Fruit fly (Drosophila melanogaster) whole organism, embryonic: ENCODE measurements around the gene CG32713.

Source experiments
- Bgb ChIP-seq: fragments of 200-800 bp; sonication (Bioruptor generic); IDR thresholded peaks from 2 replicates; pipeline ENCODE4 v1.3.6; 2022; ENCODE audit warnings: missing biosample characterization, missing genetic modification characterization; ENCODE audit not compliant: partially characterized antibody
- CG1233 ChIP-seq: fragments of 200-800 bp; sonication (Bioruptor generic); optimal IDR thresholded peaks from 4 replicates; lab custom pipeline; 2018; ENCODE audit warnings: missing biosample characterization, mild to moderate bottlenecking, missing genetic modification characterization
- CG13287 ChIP-seq: fragments of 200-800 bp; sonication (Bioruptor generic); IDR thresholded peaks from 2 replicates; pipeline ENCODE4 v1.3.6; 2022; ENCODE audit warnings: missing biosample characterization, missing genetic modification characterization; ENCODE audit not compliant: partially characterized antibody
- CG15696 ChIP-seq: fragments of 200-800 bp; sonication (Bioruptor generic); optimal IDR thresholded peaks from 2 replicates; lab custom pipeline; 2019; ENCODE audit warnings: missing biosample characterization, mild to moderate bottlenecking, missing genetic modification characterization, moderate library complexity
- CG1602 ChIP-seq: fragments of 200-800 bp; sonication (Bioruptor generic); optimal IDR thresholded peaks from 3 replicates; lab custom pipeline; 2016; ENCODE audit warnings: missing biosample characterization, missing genetic modification characterization
- CG18011 ChIP-seq: fragments of 200-800 bp; sonication (Bioruptor generic); optimal IDR thresholded peaks from 2 replicates; lab custom pipeline; 2017; ENCODE audit warnings: missing biosample characterization, missing genetic modification characterization, mild to moderate bottlenecking, moderate library complexity, missing genotype
- CG31388 ChIP-seq: fragments of 200-800 bp; sonication (Bioruptor generic); optimal IDR thresholded peaks from 2 replicates; lab custom pipeline; 2016; ENCODE audit warnings: missing biosample characterization, missing genetic modification characterization
- CG32772 ChIP-seq: fragments of 200-800 bp; sonication (Bioruptor generic); IDR thresholded peaks from 2 replicates; pipeline ENCODE4 v1.3.6; 2022; ENCODE audit warnings: missing biosample characterization, missing genetic modification characterization
- CG3995 ChIP-seq: fragments of 200-800 bp; sonication (Bioruptor generic); optimal IDR thresholded peaks from 3 replicates; lab custom pipeline; 2016; ENCODE audit warnings: missing biosample characterization, missing genetic modification characterization
- CG4707 ChIP-seq: fragments of 200-800 bp; sonication (Bioruptor generic); optimal IDR thresholded peaks from 2 replicates; lab custom pipeline; 2018; ENCODE audit warnings: missing biosample characterization, mild to moderate bottlenecking, missing genetic modification characterization, moderate library complexity
- CG6175 ChIP-seq: fragments of 200-800 bp; sonication (Bioruptor generic); IDR thresholded peaks from 3 replicates; pipeline ENCODE4 v1.3.6; 2022; ENCODE audit warnings: missing biosample characterization, missing genetic modification characterization
- CG7786 ChIP-seq: fragments of 200-800 bp; sonication (Bioruptor generic); optimal IDR thresholded peaks from 2 replicates; lab custom pipeline; 2016; ENCODE audit warnings: missing biosample characterization, missing genetic modification characterization
- CG7928 ChIP-seq: fragments of 200-800 bp; sonication (Bioruptor generic); optimal IDR thresholded peaks from 2 replicates; lab custom pipeline; 2017; ENCODE audit warnings: missing biosample characterization, mild to moderate bottlenecking, missing genetic modification characterization
- CG7963 ChIP-seq: fragments of 200-800 bp; sonication (Bioruptor generic); IDR thresholded peaks from 3 replicates; pipeline ENCODE4 v1.3.6; 2022; ENCODE audit warnings: missing biosample characterization, missing genetic modification characterization; ENCODE audit not compliant: partially characterized antibody
- Camta ChIP-seq: fragments of 200-800 bp; sonication (Bioruptor generic); optimal IDR thresholded peaks from 2 replicates; lab custom pipeline; 2016; ENCODE audit warnings: missing biosample characterization, missing genetic modification characterization
- CrebB ChIP-seq: fragments of 200-800 bp; sonication (Bioruptor generic); optimal IDR thresholded peaks from 3 replicates; lab custom pipeline; 2018; ENCODE audit warnings: missing biosample characterization, mild to moderate bottlenecking, missing genetic modification characterization
- D19A ChIP-seq: fragments of 200-800 bp; optimal IDR thresholded peaks from 3 replicates; lab custom pipeline; 2019; ENCODE audit warnings: missing biosample characterization, mild to moderate bottlenecking, missing genetic modification characterization, moderate library complexity
- Ets97D ChIP-seq: fragments of 200-800 bp; sonication (Bioruptor generic); optimal IDR thresholded peaks from 3 replicates; lab custom pipeline; 2016; ENCODE audit warnings: missing biosample characterization, missing genetic modification characterization
- Fer2 ChIP-seq: fragments of 200-800 bp; sonication (Bioruptor generic); optimal IDR thresholded peaks from 2 replicates; lab custom pipeline; 2018; ENCODE audit warnings: missing biosample characterization, mild to moderate bottlenecking, missing genetic modification characterization, moderate library complexity
- Gsc ChIP-seq: fragments of 200-800 bp; sonication (Bioruptor generic); IDR thresholded peaks from 2 replicates; pipeline ENCODE4 v1.3.6; 2022; ENCODE audit warnings: missing biosample characterization, missing genetic modification characterization
- Gug ChIP-seq: fragments of 200-800 bp; sonication (Bioruptor generic); IDR thresholded peaks from 4 replicates; pipeline ENCODE4 v1.3.6; 2022; ENCODE audit warnings: missing biosample characterization, missing genetic modification characterization
- Hr51 ChIP-seq, 2 experiments: fragments of 200-800 bp; sonication (Bioruptor generic); optimal IDR thresholded peaks; 2 replicates in 1 of 2; 3 replicates in 1 of 2; lab custom pipeline; 2016 to 2018; ENCODE audit warnings: missing biosample characterization in 2 of 2, missing genetic modification characterization in 2 of 2, mild to moderate bottlenecking in 1 of 2, moderate library complexity in 1 of 2
- Mes4 ChIP-seq: fragments of 200-800 bp; sonication (Bioruptor generic); optimal IDR thresholded peaks from 2 replicates; lab custom pipeline; 2016; ENCODE audit warnings: missing biosample characterization, missing genetic modification characterization
- Nf-YC ChIP-seq: fragments of 200-800 bp; optimal IDR thresholded peaks from 3 replicates; lab custom pipeline; 2019; ENCODE audit warnings: missing biosample characterization, mild to moderate bottlenecking, missing genetic modification characterization, moderate library complexity
- NfI ChIP-seq: fragments of 200-800 bp; sonication (Bioruptor generic); optimal IDR thresholded peaks from 3 replicates; lab custom pipeline; 2018; ENCODE audit warnings: missing biosample characterization, mild to moderate bottlenecking, missing genetic modification characterization, moderate library complexity
- Scr ChIP-seq: fragments of 200-800 bp; sonication (Bioruptor generic); IDR thresholded peaks from 2 replicates; pipeline ENCODE4 v1.3.6; 2022; ENCODE audit warnings: missing biosample characterization, missing genetic modification characterization; ENCODE audit not compliant: partially characterized antibody
- Six4 ChIP-seq: fragments of 200-800 bp; sonication (Bioruptor generic); optimal IDR thresholded peaks from 2 replicates; lab custom pipeline; 2016; ENCODE audit warnings: missing biosample characterization, missing genetic modification characterization
- TFAM ChIP-seq: fragments of 200-800 bp; sonication (Bioruptor generic); optimal IDR thresholded peaks from 2 replicates; lab custom pipeline; 2017; ENCODE audit warnings: missing biosample characterization, missing genetic modification characterization, inconsistent platforms
- Trl ChIP-seq, 3 experiments: fragments of >200 bp in 2 of 3; fragments of 200-800 bp in 1 of 3; sonication (Bioruptor generic) in 1 of 3; optimal IDR thresholded peaks; 2 replicates in 1 of 3; 3 replicates in 2 of 3; lab custom pipeline; 2016 to 2017; ENCODE audit warnings: missing biosample characterization in 1 of 3, missing genetic modification characterization in 1 of 3
- ac ChIP-seq: fragments of 200-800 bp; sonication (Bioruptor generic); optimal IDR thresholded peaks from 3 replicates; lab custom pipeline; 2017; ENCODE audit warnings: missing biosample characterization, mild to moderate bottlenecking, missing genetic modification characterization
- bab2 ChIP-seq: fragments of 200-800 bp; sonication (Bioruptor generic); optimal IDR thresholded peaks from 2 replicates; lab custom pipeline; 2016; ENCODE audit warnings: missing biosample characterization, missing genetic modification characterization
- bigmax ChIP-seq: fragments of 200-800 bp; sonication (Bioruptor generic); optimal IDR thresholded peaks from 2 replicates; lab custom pipeline; 2018; ENCODE audit warnings: missing biosample characterization, mild to moderate bottlenecking, missing genetic modification characterization
- croc ChIP-seq: fragments of 200-800 bp; sonication (Bioruptor generic); conservative IDR thresholded peaks from 3 replicates; pipeline ENCODE4 v1.3.6; 2022; ENCODE audit warnings: missing biosample characterization, missing genetic modification characterization
- crp ChIP-seq, 2 experiments: fragments of 200-800 bp; sonication (Bioruptor generic); optimal IDR thresholded peaks; 2 replicates in 1 of 2; 3 replicates in 1 of 2; lab custom pipeline; 2017; ENCODE audit warnings: missing biosample characterization in 2 of 2, missing genetic modification characterization in 2 of 2, mild to moderate bottlenecking in 1 of 2, moderate library complexity in 1 of 2
- emc ChIP-seq: fragments of 200-800 bp; sonication (Bioruptor generic); optimal IDR thresholded peaks from 2 replicates; lab custom pipeline; 2016; ENCODE audit warnings: missing biosample characterization, missing genetic modification characterization
- gsb ChIP-seq: fragments of 200-800 bp; sonication (Bioruptor generic); IDR thresholded peaks from 2 replicates; pipeline ENCODE4 v1.3.6; 2022; ENCODE audit warnings: missing biosample characterization, missing genetic modification characterization
- h ChIP-seq: fragments of >200 bp; optimal IDR thresholded peaks from 2 replicates; lab custom pipeline; 2017
- hbn ChIP-seq: fragments of 200-800 bp; sonication (Bioruptor generic); IDR thresholded peaks from 2 replicates; pipeline ENCODE4 v1.3.6; 2022; ENCODE audit warnings: missing biosample characterization, missing genetic modification characterization; ENCODE audit not compliant: partially characterized antibody
- nmo ChIP-seq: fragments of 200-800 bp; sonication (Bioruptor generic); optimal IDR thresholded peaks from 2 replicates; lab custom pipeline; 2018; ENCODE audit warnings: missing biosample characterization, mild to moderate bottlenecking, missing genetic modification characterization, moderate library complexity
- p53 ChIP-seq: fragments of 200-800 bp; sonication (Bioruptor generic); optimal IDR thresholded peaks from 2 replicates; lab custom pipeline; 2016; ENCODE audit warnings: missing biosample characterization, missing genetic modification characterization
- psq ChIP-seq: fragments of 200-800 bp; sonication (Bioruptor generic); optimal IDR thresholded peaks from 2 replicates; lab custom pipeline; 2017; ENCODE audit warnings: missing biosample characterization, missing genetic modification characterization
- rib ChIP-seq: fragments of 200-800 bp; sonication (Bioruptor generic); IDR thresholded peaks from 2 replicates; pipeline ENCODE4 v1.3.6; 2022; ENCODE audit warnings: missing biosample characterization, missing genetic modification characterization
- schlank ChIP-seq: fragments of 200-800 bp; sonication (Bioruptor generic); optimal IDR thresholded peaks from 2 replicates; lab custom pipeline; 2018; ENCODE audit warnings: missing biosample characterization, mild to moderate bottlenecking, missing genetic modification characterization
- scrt ChIP-seq: fragments of 200-800 bp; sonication (Bioruptor generic); optimal IDR thresholded peaks from 2 replicates; lab custom pipeline; 2018; ENCODE audit warnings: missing biosample characterization, mild to moderate bottlenecking, missing genetic modification characterization, moderate library complexity
- sima ChIP-seq: fragments of 200-800 bp; sonication (Bioruptor generic); optimal IDR thresholded peaks from 2 replicates; lab custom pipeline; 2016; ENCODE audit warnings: missing biosample characterization, missing genetic modification characterization
- trh ChIP-seq: fragments of 200-800 bp; sonication (Bioruptor generic); optimal IDR thresholded peaks from 2 replicates; lab custom pipeline; 2016; ENCODE audit warnings: missing biosample characterization, missing genetic modification characterization
- zf30C ChIP-seq: fragments of 200-800 bp; sonication (Bioruptor generic); optimal IDR thresholded peaks from 3 replicates; lab custom pipeline; 2018; ENCODE audit warnings: missing biosample characterization, mild to moderate bottlenecking, missing genetic modification characterization
- zfh1 ChIP-seq: fragments of 200-800 bp; sonication (Bioruptor generic); IDR thresholded peaks from 3 replicates; pipeline ENCODE4 v1.3.6; 2022; ENCODE audit warnings: missing biosample characterization, missing genetic modification characterization
- zfh2 ChIP-seq: fragments of 200-800 bp; sonication (Bioruptor generic); optimal IDR thresholded peaks from 2 replicates; lab custom pipeline; 2016; ENCODE audit warnings: missing biosample characterization, missing genetic modification characterization

The CG32713 gene

dm6 chrX:8464378-8465036 lies 7.1 kb upstream of the CG32713 start, which contains the start of gene Sptr (continued):
- TF ChIP-seq Trl (optimal IDR thresholded peaks at IDR 0.05; lab: Kevin White, UChicago) (peak; percentile 35 to 75), Trl (GFP tag; optimal IDR thresholded peaks at IDR 0.05; lab: Kevin White, UChicago) (peak; percentile 59), TFAM (GFP tag; lab: Kevin White, UChicago) (no peak), trh (peak; percentile 55), CrebB (tag; lab: Kevin White, UChicago) (peak; percentile 88), Hr51 (GFP tag; optimal IDR thresholded peaks at IDR 0.05; lab: Kevin White, UChicago) (peak; percentile 64 to 94), Six4 (peak; percentile 63), CG4707 (GFP tag; lab: Kevin White, UChicago) (peak; percentile 23), Bgb (no peak), CG31388 (GFP tag; lab: Kevin White, UChicago) (peak; percentile 22), CG7786 (peak; percentile 81), zf30C (GFP tag; lab: Kevin White, UChicago) (no peak), gsb (GFP tag; lab: Robert Waterston, UW) (peak; percentile 86), CG15696 (tag; lab: Kevin White, UChicago) (peak; percentile 41), Fer2 (tag; lab: Kevin White, UChicago) (peak; percentile 80), CG6175 (GFP tag; lab: Robert Waterston, UW) (peak; percentile 78; the same call in 2 of the 3 replicates), CG1602 (GFP tag; lab: Kevin White, UChicago) (peak; percentile 74), bigmax (GFP tag; lab: Kevin White, UChicago) (no peak), CG7928 (GFP tag; lab: Kevin White, UChicago) (peak; percentile 62), CG3995 (GFP tag; lab: Kevin White, UChicago) (peak; percentile 62), h (lab: Kevin White, UChicago) (no peak), Scr (GFP tag; lab: Robert Waterston, UW) (no peak), Gug (GFP tag; lab: Robert Waterston, UW) (peak; percentile 76; the same call in 3 of the 4 replicates), schlank (tag; lab: Kevin White, UChicago) (peak; percentile 76), scrt (GFP tag; lab: Kevin White, UChicago) (peak; percentile 89), rib (GFP tag; lab: Robert Waterston, UW) (peak; percentile 84), p53 (no peak), emc (GFP tag; lab: Kevin White, UChicago) (peak; percentile 61), Ets97D (GFP tag; lab: Kevin White, UChicago) (peak; percentile 21), nmo (GFP tag; lab: Kevin White, UChicago) (peak; percentile 83), CG13287 (GFP tag; lab: Robert Waterston, UW) (0 out of 2 replicates have a peak, but pooled peaks have one; percentile 21), croc (GFP tag; lab: Robert Waterston, UW) (peak; percentile 41; the same call in 1 of the 3 replicates), zfh2 (GFP tag; lab: Kevin White, UChicago) (peak; percentile 84), bab2 (GFP tag; lab: Kevin White, UChicago) (peak; percentile 76), CG7963 (GFP tag; lab: Robert Waterston, UW) (no peak), NfI (peak; percentile 84), CG18011 (peak; percentile 92), Mes4 (peak; percentile 14), ac (no peak), psq (GFP tag; lab: Kevin White, UChicago) (peak; percentile 51), zfh1 (GFP tag; lab: Robert Waterston, UW) (peak; percentile 85), CG32772 (GFP tag; lab: Robert Waterston, UW) (peak; percentile 84), Gsc (no peak), sima (GFP tag; lab: Kevin White, UChicago) (peak; percentile 16), crp (GFP tag; optimal IDR thresholded peaks at IDR 0.05; lab: Kevin White, UChicago) (peak in 1 of 2 experiments; percentile 69), hbn (GFP tag; lab: Robert Waterston, UW) (no peak), CG1233 (GFP tag; lab: Kevin White, UChicago) (peak; percentile 80), D19A (tag; lab: Kevin White, UChicago) (peak; percentile 79), Camta (GFP tag; lab: Kevin White, UChicago) (peak; percentile 58), Nf-YC (tag; lab: Kevin White, UChicago) (peak; percentile 80)
